Fruit fly (Drosophila melanogaster) whole organism, embryonic: ENCODE data around the gene dpp.

Source experiments
- ATbp ChIP-seq: fragments of 200-800 bp; sonication (Bioruptor generic); optimal IDR thresholded peaks from 2 replicates; lab custom pipeline; 2017; ENCODE audit warnings: missing biosample characterization, mild to moderate bottlenecking, missing genetic modification characterization, missing genetic modification reagents
- CG10543 ChIP-seq: fragments of 200-800 bp; sonication (Bioruptor generic); optimal IDR thresholded peaks from 3 replicates; lab custom pipeline; 2017; ENCODE audit warnings: missing biosample characterization, mild to moderate bottlenecking, missing genetic modification characterization, moderate library complexity
- CG11093 ChIP-seq: fragments of 200-800 bp; sonication (Bioruptor generic); IDR thresholded peaks from 3 replicates; pipeline ENCODE4 v1.3.6; 2022; ENCODE audit warnings: missing biosample characterization, missing genetic modification characterization
- CG11247 ChIP-seq: fragments of 200-800 bp; sonication (Bioruptor generic); IDR thresholded peaks from 2 replicates; pipeline ENCODE4 v1.3.6; 2022; ENCODE audit warnings: missing biosample characterization, missing genetic modification characterization
- CG12659 ChIP-seq: fragments of 200-800 bp; sonication (Bioruptor generic); optimal IDR thresholded peaks from 3 replicates; lab custom pipeline; 2017; ENCODE audit warnings: mild to moderate bottlenecking, missing biosample characterization, missing genetic modification reagents, missing genetic modification characterization
- CG17361 ChIP-seq: fragments of 200-800 bp; sonication (Bioruptor generic); IDR thresholded peaks from 3 replicates; pipeline ENCODE4 v1.3.6; 2022; ENCODE audit warnings: missing biosample characterization, missing genetic modification characterization
- CG18764 ChIP-seq: fragments of 200-800 bp; sonication (Bioruptor generic); optimal IDR thresholded peaks from 3 replicates; lab custom pipeline; 2016; ENCODE audit warnings: missing biosample characterization, missing genetic modification characterization
- CG2678 ChIP-seq: fragments of 200-800 bp; sonication (Bioruptor generic); optimal IDR thresholded peaks from 3 replicates; lab custom pipeline; 2019; ENCODE audit warnings: missing biosample characterization, mild to moderate bottlenecking, missing genetic modification characterization, moderate library complexity
- CG2889 ChIP-seq: fragments of 200-800 bp; sonication (Bioruptor generic); IDR thresholded peaks from 3 replicates; pipeline ENCODE4 v1.3.6; 2022; ENCODE audit warnings: missing biosample characterization, missing genetic modification characterization
- CG30431 ChIP-seq: fragments of 200-800 bp; sonication (Bioruptor generic); optimal IDR thresholded peaks from 2 replicates; lab custom pipeline; 2017; ENCODE audit warnings: missing biosample characterization, missing genetic modification characterization
- CG34224 ChIP-seq: fragments of 200-800 bp; sonication (Bioruptor generic); IDR thresholded peaks from 3 replicates; pipeline ENCODE4 v1.3.6; 2022; ENCODE audit warnings: missing biosample characterization, missing genetic modification characterization; ENCODE audit not compliant: partially characterized antibody
- CG4617 ChIP-seq: fragments of 200-800 bp; sonication (Bioruptor generic); optimal IDR thresholded peaks from 3 replicates; lab custom pipeline; 2016; ENCODE audit warnings: missing biosample characterization, missing genetic modification characterization, borderline replicate concordance
- CG4820 ChIP-seq: fragments of 200-800 bp; sonication (Bioruptor generic); optimal IDR thresholded peaks from 3 replicates; lab custom pipeline; 2016; ENCODE audit warnings: missing biosample characterization, missing genetic modification characterization
- CG5245 ChIP-seq: fragments of 200-800 bp; sonication (Bioruptor generic); optimal IDR thresholded peaks from 3 replicates; lab custom pipeline; 2016; ENCODE audit warnings: missing biosample characterization, missing genetic modification characterization
- CG6791 ChIP-seq: fragments of 200-800 bp; sonication (Bioruptor generic); IDR thresholded peaks from 3 replicates; pipeline ENCODE4 v1.3.6; 2022; ENCODE audit warnings: missing biosample characterization, missing genetic modification characterization; ENCODE audit not compliant: partially characterized antibody
- CG7987 ChIP-seq: fragments of 200-800 bp; sonication (Bioruptor generic); optimal IDR thresholded peaks from 2 replicates; lab custom pipeline; 2018; ENCODE audit warnings: missing biosample characterization, mild to moderate bottlenecking, missing genetic modification characterization, moderate library complexity
- CG8089 ChIP-seq: fragments of 200-800 bp; sonication (Bioruptor generic); optimal IDR thresholded peaks from 3 replicates; lab custom pipeline; 2016; ENCODE audit warnings: missing biosample characterization, missing genetic modification characterization
- CG8478 ChIP-seq: fragments of >200 bp; optimal IDR thresholded peaks from 2 replicates; lab custom pipeline; 2018
- CG8944 ChIP-seq: fragments of 200-800 bp; sonication (Bioruptor generic); optimal IDR thresholded peaks from 3 replicates; lab custom pipeline; 2016; ENCODE audit warnings: missing biosample characterization, missing genetic modification characterization
- D ChIP-seq, 2 experiments: fragments of 200-800 bp in 1 of 2; fragments of >200 bp in 1 of 2; sonication (Bioruptor generic) in 1 of 2; optimal IDR thresholded peaks; 2 replicates in 1 of 2; 3 replicates in 1 of 2; lab custom pipeline; 2017; ENCODE audit warnings: mild to moderate bottlenecking in 1 of 2, missing biosample characterization in 1 of 2, missing genetic modification characterization in 1 of 2, missing genetic modification reagents in 1 of 2
- D19B ChIP-seq: fragments of 200-800 bp; sonication (Bioruptor generic); optimal IDR thresholded peaks from 2 replicates; lab custom pipeline; 2017; ENCODE audit warnings: missing biosample characterization, mild to moderate bottlenecking, missing genetic modification characterization
- E2f1 ChIP-seq: fragments of 200-800 bp; sonication (Bioruptor generic); IDR thresholded peaks from 2 replicates; pipeline ENCODE4 v1.3.6; 2022; ENCODE audit warnings: missing biosample characterization, missing genetic modification characterization
- HLH4C ChIP-seq: fragments of 200-800 bp; sonication (Bioruptor generic); IDR thresholded peaks from 3 replicates; pipeline ENCODE4 v1.3.6; 2022; ENCODE audit warnings: missing biosample characterization, missing genetic modification characterization; ENCODE audit not compliant: partially characterized antibody
- NK7.1 ChIP-seq: fragments of 200-800 bp; sonication (Bioruptor generic); optimal IDR thresholded peaks from 3 replicates; lab custom pipeline; 2016; ENCODE audit warnings: missing biosample characterization, missing genetic modification characterization
- Nf-YC ChIP-seq: fragments of 200-800 bp; optimal IDR thresholded peaks from 3 replicates; lab custom pipeline; 2019; ENCODE audit warnings: missing biosample characterization, mild to moderate bottlenecking, missing genetic modification characterization, moderate library complexity
- Optix ChIP-seq: fragments of 200-800 bp; sonication (Bioruptor generic); IDR thresholded peaks from 3 replicates; pipeline ENCODE4 v1.3.6; 2022; ENCODE audit warnings: missing biosample characterization, missing genetic modification characterization
- Scr ChIP-seq: fragments of 200-800 bp; sonication (Bioruptor generic); IDR thresholded peaks from 2 replicates; pipeline ENCODE4 v1.3.6; 2022; ENCODE audit warnings: missing biosample characterization, missing genetic modification characterization; ENCODE audit not compliant: partially characterized antibody
- Sox102F ChIP-seq: fragments of 200-800 bp; sonication (Bioruptor generic); optimal IDR thresholded peaks from 2 replicates; lab custom pipeline; 2018; ENCODE audit warnings: missing biosample characterization, mild to moderate bottlenecking, missing genetic modification characterization, moderate library complexity
- Stat92E ChIP-seq, 3 experiments: fragments of >200 bp in 2 of 3; fragments of 200-800 bp in 1 of 3; sonication (Bioruptor generic) in 1 of 3; optimal IDR thresholded peaks; 2 replicates each; lab custom pipeline; 2017 to 2019; ENCODE audit warnings: missing biosample characterization in 3 of 3, missing genetic modification characterization in 3 of 3, mild to moderate bottlenecking in 1 of 3, moderate library complexity in 1 of 3
- YL-1 ChIP-seq: fragments of 200-800 bp; sonication (Bioruptor generic); optimal IDR thresholded peaks from 3 replicates; lab custom pipeline; 2017; ENCODE audit warnings: missing biosample characterization, mild to moderate bottlenecking, missing genetic modification characterization
- ato ChIP-seq: fragments of 200-800 bp; sonication (Bioruptor generic); IDR thresholded peaks from 2 replicates; pipeline ENCODE4 v1.3.6; 2022; ENCODE audit warnings: missing biosample characterization, missing genetic modification characterization; ENCODE audit not compliant: partially characterized antibody
- emc ChIP-seq: fragments of 200-800 bp; sonication (Bioruptor generic); optimal IDR thresholded peaks from 2 replicates; lab custom pipeline; 2016; ENCODE audit warnings: missing biosample characterization, missing genetic modification characterization
- gcm ChIP-seq: fragments of 200-800 bp; sonication (Bioruptor generic); optimal IDR thresholded peaks from 2 replicates; lab custom pipeline; 2019; ENCODE audit warnings: missing biosample characterization, mild to moderate bottlenecking, missing genetic modification characterization, moderate library complexity
- hkb ChIP-seq, 2 experiments: fragments of 200-800 bp in 1 of 2; fragments of >200 bp in 1 of 2; sonication (Bioruptor generic) in 1 of 2; IDR thresholded peaks in 1 of 2; optimal IDR thresholded peaks in 1 of 2; 2 replicates each; pipeline versions ENCODE4 v1.3.6 to Lab custom; 2017 to 2022; ENCODE audit warnings: missing biosample characterization in 1 of 2, missing genetic modification characterization in 1 of 2
- ind ChIP-seq: fragments of 200-800 bp; sonication (Bioruptor generic); optimal IDR thresholded peaks from 3 replicates; lab custom pipeline; 2016; ENCODE audit warnings: missing biosample characterization, missing genetic modification characterization
- klu ChIP-seq: fragments of 200-800 bp; sonication (Bioruptor generic); IDR thresholded peaks from 2 replicates; pipeline ENCODE4 v1.3.6; 2022; ENCODE audit warnings: missing biosample characterization, missing genetic modification characterization
- lov ChIP-seq, 2 experiments: fragments of 200-800 bp in 1 of 2; fragments of >200 bp in 1 of 2; sonication (Bioruptor generic) in 1 of 2; IDR thresholded peaks in 1 of 2; optimal IDR thresholded peaks in 1 of 2; 2 replicates in 1 of 2; 3 replicates in 1 of 2; pipeline versions ENCODE4 v1.3.6 to Lab custom; 2017 to 2022; ENCODE audit warnings: missing biosample characterization in 1 of 2, missing genetic modification characterization in 1 of 2
- luna ChIP-seq: fragments of 200-800 bp; sonication (Bioruptor generic); optimal IDR thresholded peaks from 2 replicates; lab custom pipeline; 2016; ENCODE audit warnings: missing biosample characterization, missing genetic modification characterization
- p53 ChIP-seq: fragments of 200-800 bp; sonication (Bioruptor generic); optimal IDR thresholded peaks from 2 replicates; lab custom pipeline; 2016; ENCODE audit warnings: missing biosample characterization, missing genetic modification characterization
- pan ChIP-seq, 4 experiments: fragments of >200 bp in 3 of 4; fragments of 200-800 bp in 1 of 4; sonication (Bioruptor generic) in 1 of 4; optimal IDR thresholded peaks in 3 of 4; IDR thresholded peaks in 1 of 4; 2 replicates each; pipeline versions ENCODE4 v1.3.6 to Lab custom; 2017 to 2022; ENCODE audit warnings: missing biosample characterization in 2 of 4, missing genetic modification characterization in 2 of 4, mixed read lengths in 1 of 4
- run ChIP-seq: fragments of 200-800 bp; sonication (Bioruptor generic); optimal IDR thresholded peaks from 3 replicates; lab custom pipeline; 2018; ENCODE audit warnings: missing biosample characterization, mild to moderate bottlenecking, missing genetic modification characterization
- sug ChIP-seq: fragments of 200-800 bp; optimal IDR thresholded peaks from 2 replicates; lab custom pipeline; 2019; ENCODE audit warnings: missing biosample characterization, mild to moderate bottlenecking, missing genetic modification characterization, moderate library complexity
- vfl ChIP-seq: fragments of 200-800 bp; sonication (Bioruptor generic); optimal IDR thresholded peaks from 2 replicates; lab custom pipeline; 2016; ENCODE audit warnings: missing biosample characterization, missing genetic modification characterization
- wdn ChIP-seq: fragments of 200-800 bp; sonication (Bioruptor generic); IDR thresholded peaks from 2 replicates; pipeline ENCODE4 v1.3.6; 2022; ENCODE audit warnings: missing biosample characterization, missing genetic modification characterization
- wek ChIP-seq: fragments of 200-800 bp; sonication (Bioruptor generic); optimal IDR thresholded peaks from 3 replicates; lab custom pipeline; 2018; ENCODE audit warnings: missing biosample characterization, mild to moderate bottlenecking, missing genetic modification characterization, moderate library complexity
- yki ChIP-seq: fragments of >200 bp; optimal IDR thresholded peaks from 3 replicates; lab custom pipeline; 2018
- z ChIP-seq: fragments of 200-800 bp; sonication (Bioruptor generic); IDR thresholded peaks from 3 replicates; pipeline ENCODE4 v1.3.6; 2022; ENCODE audit warnings: missing biosample characterization, missing genetic modification characterization

The dpp gene

dm6 chr2L:2426444-2427188, 1.6 kb upstream of the dpp start (continued):
- no peak for TF ChIP-seq sug (tag; lab: Kevin White, UChicago)
- no peak for TF ChIP-seq klu (GFP tag; lab: Robert Waterston, UW)
- no peak for TF ChIP-seq hkb (optimal IDR thresholded peaks at IDR 0.05; lab: Kevin White, UChicago)
- TF ChIP-seq hkb (GFP tag; IDR thresholded peaks at IDR 0.05; lab: Robert Waterston, UW): peak; percentile 63
- TF ChIP-seq ATbp (GFP tag; lab: Kevin White, UChicago): peak; percentile 68
- TF ChIP-seq CG6791 (GFP tag; lab: Robert Waterston, UW): no peak
- TF ChIP-seq YL-1 (GFP tag; lab: Kevin White, UChicago): no peak
- no peak for TF ChIP-seq D19B
- peak; percentile 65 for TF ChIP-seq ind (GFP tag; lab: Kevin White, UChicago)
- TF ChIP-seq E2f1 (GFP tag; lab: Robert Waterston, UW): peak; percentile 52
- TF ChIP-seq CG17361: peak; percentile 41; the same call in 1 of the 3 replicates
- no peak for TF ChIP-seq CG34224 (GFP tag; lab: Robert Waterston, UW)
- TF ChIP-seq CG7987 (GFP tag; lab: Kevin White, UChicago): no peak
- TF ChIP-seq CG8089 (GFP tag; lab: Kevin White, UChicago): peak; percentile 60
- TF ChIP-seq vfl (GFP tag; lab: Kevin White, UChicago): no peak
- no peak for TF ChIP-seq wdn
- TF ChIP-seq CG8478 (lab: Kevin White, UChicago): no peak
- no peak for TF ChIP-seq p53 (GFP tag; lab: Kevin White, UChicago)
- TF ChIP-seq CG12659 (GFP tag; lab: Kevin White, UChicago): peak; percentile 24
- TF ChIP-seq Sox102F (GFP tag; lab: Kevin White, UChicago): peak; percentile 85
- peak; percentile 12 for TF ChIP-seq NK7.1 (GFP tag; lab: Kevin White, UChicago)
- TF ChIP-seq CG18764 (GFP tag; lab: Kevin White, UChicago): peak; percentile 16
- TF ChIP-seq D (optimal IDR thresholded peaks at IDR 0.05; lab: Kevin White, UChicago): no peak
- TF ChIP-seq D (GFP tag; optimal IDR thresholded peaks at IDR 0.05; lab: Kevin White, UChicago): peak; percentile 9
- peak; percentile 46 for TF ChIP-seq CG4820 (GFP tag; lab: Kevin White, UChicago)
- TF ChIP-seq pan (optimal IDR thresholded peaks at IDR 0.05; lab: Kevin White, UChicago): no peak
- peak in 1 of 2 experiments; percentile 71 for TF ChIP-seq pan (GFP tag; optimal IDR thresholded peaks at IDR 0.05 in 1 of 2, IDR thresholded peaks at IDR 0.05 in 1 of 2)
- no peak; the same call in 2 of the 3 replicates for TF ChIP-seq Optix (GFP tag; lab: Robert Waterston, UW)
- no peak for TF ChIP-seq CG2889 (GFP tag; lab: Robert Waterston, UW)
- no peak for TF ChIP-seq Scr (GFP tag; lab: Robert Waterston, UW)
- no peak for TF ChIP-seq emc (GFP tag; lab: Kevin White, UChicago)
- no peak for TF ChIP-seq CG10543 (GFP tag; lab: Kevin White, UChicago)
- TF ChIP-seq lov (optimal IDR thresholded peaks at IDR 0.05; lab: Kevin White, UChicago): no peak
- TF ChIP-seq lov (GFP tag; IDR thresholded peaks at IDR 0.05; lab: Robert Waterston, UW): no peak
- no peak for TF ChIP-seq CG4617 (GFP tag; lab: Kevin White, UChicago)
- no peak for TF ChIP-seq CG11247 (GFP tag; lab: Robert Waterston, UW)
- TF ChIP-seq CG2678 (tag; lab: Kevin White, UChicago): peak; percentile 62
- TF ChIP-seq wek (GFP tag; lab: Kevin White, UChicago): no peak
- TF ChIP-seq z (GFP tag; lab: Robert Waterston, UW): no peak
- TF ChIP-seq Stat92E (GFP tag; optimal IDR thresholded peaks at IDR 0.05; lab: Kevin White, UChicago): no peak
- TF ChIP-seq HLH4C (GFP tag; lab: Robert Waterston, UW): no peak
- TF ChIP-seq luna: no peak
- peak; percentile 35 for TF ChIP-seq CG5245 (GFP tag; lab: Kevin White, UChicago)
- TF ChIP-seq CG8944 (GFP tag; lab: Kevin White, UChicago): peak; percentile 35
- TF ChIP-seq ato (GFP tag; lab: Robert Waterston, UW): no peak
- peak; percentile 11; the same call in 1 of the 3 replicates for TF ChIP-seq CG11093
- peak; percentile 31 for TF ChIP-seq run
- no peak for TF ChIP-seq gcm (GFP tag; lab: Kevin White, UChicago)
- TF ChIP-seq yki (lab: Kevin White, UChicago): no peak
- no peak for TF ChIP-seq Nf-YC (tag; lab: Kevin White, UChicago)
- TF ChIP-seq CG30431 (GFP tag; lab: Kevin White, UChicago): no peak
